Worm (Caenorhabditis elegans): Measurements from ENCODE around the gene str-55.

The str-55 gene

ce11 chrV:16368143-16368542 lies 48.8 kb downstream of the str-55 start:
- TF ChIP-seq nhr-237 (tag; optimal IDR thresholded peaks at IDR 0.05) (no peak), sptf-1 (tag; optimal IDR thresholded peaks at IDR 0.05) (no peak), ces-1 (GFP tag; optimal IDR thresholded peaks at IDR 0.05) (no peak), M03D4.4 (tag; optimal IDR thresholded peaks at IDR 0.05) (no peak), flh-1 (GFP tag; optimal IDR thresholded peaks at IDR 0.05) (no peak), mls-2 (tag; optimal IDR thresholded peaks at IDR 0.05) (no peak), ztf-11 (tag; optimal IDR thresholded peaks at IDR 0.05) (no peak), nhr-76 (tag; optimal IDR thresholded peaks at IDR 0.05) (no peak), drap-1 (GFP tag; optimal IDR thresholded peaks at IDR 0.05) (no peak), ceh-43 (GFP tag; optimal IDR thresholded peaks at IDR 0.05) (no peak), nhr-28 (tag; optimal IDR thresholded peaks at IDR 0.05) (no peak), ceh-83 (GFP tag; optimal IDR thresholded peaks at IDR 0.05) (no peak), lin-32 (GFP tag; optimal IDR thresholded peaks at IDR 0.05) (no peak), blmp-1 (tag; optimal IDR thresholded peaks at IDR 0.05) (no peak), elt-3 (tag; optimal IDR thresholded peaks at IDR 0.05) (no peak)

ce11 chrV:16367575-16367974 lies 49.3 kb downstream of the str-55 start, which contains the start of gene W08G11.3:
W08G11.3 (plus strand) TSS chrV:16367681.
- TF ChIP-seq unc-39 (tag; optimal IDR thresholded peaks at IDR 0.05): no peak

Data from whole organism, mixed stage, embryonic.